Fruit fly (Drosophila melanogaster) whole organism, embryonic: ENCODE measurements around the gene Ssu72.

ENCODE experiments used
- BEAF-32 ChIP-seq: fragments of 200-800 bp; sonication (Bioruptor generic); optimal IDR thresholded peaks from 3 replicates; lab custom pipeline; 2017; ENCODE audit warnings: missing biosample characterization, missing genetic modification characterization, mild to moderate bottlenecking, moderate library complexity, missing genetic modification reagents
- Bdp1 ChIP-seq: fragments of 200-800 bp; sonication (Bioruptor generic); optimal IDR thresholded peaks from 3 replicates; lab custom pipeline; 2016; ENCODE audit warnings: missing biosample characterization, missing genetic modification characterization
- CG10147 ChIP-seq: fragments of 200-800 bp; sonication (Bioruptor generic); optimal IDR thresholded peaks from 2 replicates; lab custom pipeline; 2019; ENCODE audit warnings: missing biosample characterization, mild to moderate bottlenecking, missing genetic modification characterization, moderate library complexity
- CG1024 ChIP-seq: fragments of 200-800 bp; sonication (Bioruptor generic); IDR thresholded peaks from 2 replicates; pipeline ENCODE4 v1.3.6; 2022; ENCODE audit warnings: missing biosample characterization, missing genetic modification characterization
- CG10274 ChIP-seq: fragments of 200-800 bp; sonication (Bioruptor generic); optimal IDR thresholded peaks from 3 replicates; lab custom pipeline; 2017; ENCODE audit warnings: missing biosample characterization, mild to moderate bottlenecking, missing genetic modification characterization
- CG11085 ChIP-seq: fragments of 200-800 bp; sonication (Bioruptor generic); IDR thresholded peaks from 2 replicates; pipeline ENCODE4 v1.3.6; 2022; ENCODE audit warnings: missing biosample characterization, missing genetic modification characterization
- CG14441 ChIP-seq: fragments of 200-800 bp; sonication (Bioruptor generic); IDR thresholded peaks from 2 replicates; pipeline ENCODE4 v1.3.6; 2022; ENCODE audit warnings: missing biosample characterization, missing genetic modification characterization
- CG1603 ChIP-seq: fragments of 200-800 bp; sonication (Bioruptor generic); optimal IDR thresholded peaks from 2 replicates; lab custom pipeline; 2019; ENCODE audit warnings: missing biosample characterization, mild to moderate bottlenecking, missing genetic modification characterization, moderate library complexity
- CG16779 ChIP-seq: fragments of 200-800 bp; sonication (Bioruptor generic); IDR thresholded peaks from 2 replicates; pipeline ENCODE4 v1.3.6; 2022; ENCODE audit warnings: missing biosample characterization, missing genetic modification characterization
- CG17359 ChIP-seq: fragments of 200-800 bp; sonication (Bioruptor generic); optimal IDR thresholded peaks from 3 replicates; lab custom pipeline; 2018; ENCODE audit warnings: missing biosample characterization, mild to moderate bottlenecking, missing genetic modification characterization, moderate library complexity
- CG17385 ChIP-seq: fragments of 200-800 bp; sonication (Bioruptor generic); optimal IDR thresholded peaks from 3 replicates; lab custom pipeline; 2018; ENCODE audit warnings: missing biosample characterization, mild to moderate bottlenecking, missing genetic modification characterization
- CG30403 ChIP-seq: fragments of 200-800 bp; sonication (Bioruptor generic); optimal IDR thresholded peaks from 3 replicates; lab custom pipeline; 2016; ENCODE audit warnings: missing biosample characterization, missing genetic modification characterization
- CG31365 ChIP-seq: fragments of 200-800 bp; sonication (Bioruptor generic); optimal IDR thresholded peaks from 2 replicates; lab custom pipeline; 2018; ENCODE audit warnings: missing biosample characterization, mild to moderate bottlenecking, missing genetic modification characterization
- CG3995 ChIP-seq: fragments of 200-800 bp; sonication (Bioruptor generic); optimal IDR thresholded peaks from 3 replicates; lab custom pipeline; 2016; ENCODE audit warnings: missing biosample characterization, missing genetic modification characterization
- CG5180 ChIP-seq: fragments of 200-800 bp; sonication (Bioruptor generic); optimal IDR thresholded peaks from 3 replicates; lab custom pipeline; 2017; ENCODE audit warnings: missing biosample characterization, missing genetic modification characterization, mild to moderate bottlenecking, moderate library complexity, missing genetic modification reagents
- CG7839 ChIP-seq: fragments of 200-800 bp; sonication (Bioruptor generic); optimal IDR thresholded peaks from 3 replicates; lab custom pipeline; 2018; ENCODE audit warnings: missing biosample characterization, mild to moderate bottlenecking, missing genetic modification characterization, moderate library complexity
- CG8924 ChIP-seq: fragments of 200-800 bp; optimal IDR thresholded peaks from 3 replicates; lab custom pipeline; 2019; ENCODE audit warnings: missing biosample characterization, mild to moderate bottlenecking, missing genetic modification characterization, moderate library complexity
- Chrac-16 ChIP-seq: fragments of 200-800 bp; sonication (Bioruptor generic); optimal IDR thresholded peaks from 3 replicates; lab custom pipeline; 2016; ENCODE audit warnings: missing biosample characterization, missing genetic modification characterization
- D19B ChIP-seq: fragments of 200-800 bp; sonication (Bioruptor generic); optimal IDR thresholded peaks from 2 replicates; lab custom pipeline; 2017; ENCODE audit warnings: missing biosample characterization, mild to moderate bottlenecking, missing genetic modification characterization
- Deaf1 ChIP-seq: fragments of 200-800 bp; optimal IDR thresholded peaks from 3 replicates; lab custom pipeline; 2019; ENCODE audit warnings: missing biosample characterization, mild to moderate bottlenecking, missing genetic modification characterization, moderate library complexity
- Dek ChIP-seq: fragments of 200-800 bp; sonication (Bioruptor generic); optimal IDR thresholded peaks from 3 replicates; lab custom pipeline; 2019; ENCODE audit warnings: missing biosample characterization, mild to moderate bottlenecking, missing genetic modification characterization, moderate library complexity
- Dll ChIP-seq: fragments of 200-800 bp; sonication (Bioruptor generic); IDR thresholded peaks from 4 replicates; pipeline ENCODE4 v1.3.6; 2022; ENCODE audit warnings: missing biosample characterization, missing genetic modification characterization; ENCODE audit not compliant: partially characterized antibody
- Dp ChIP-seq: fragments of 200-800 bp; sonication (Bioruptor generic); optimal IDR thresholded peaks from 2 replicates; lab custom pipeline; 2018; ENCODE audit warnings: missing biosample characterization, mild to moderate bottlenecking, missing genetic modification characterization, moderate library complexity
- ERR ChIP-seq: fragments of 200-800 bp; sonication (Bioruptor generic); optimal IDR thresholded peaks from 2 replicates; lab custom pipeline; 2016; ENCODE audit warnings: missing biosample characterization, missing genetic modification characterization
- Elba2 ChIP-seq: fragments of 200-800 bp; sonication (Bioruptor generic); optimal IDR thresholded peaks from 3 replicates; lab custom pipeline; 2016; ENCODE audit warnings: missing biosample characterization, missing genetic modification characterization
- Fer3 ChIP-seq: fragments of 200-800 bp; sonication (Bioruptor generic); optimal IDR thresholded peaks from 2 replicates; lab custom pipeline; 2018; ENCODE audit warnings: missing biosample characterization, mild to moderate bottlenecking, missing genetic modification characterization, moderate library complexity
- HmgD ChIP-seq: fragments of 200-800 bp; sonication (Bioruptor generic); optimal IDR thresholded peaks from 3 replicates; lab custom pipeline; 2016; ENCODE audit warnings: missing biosample characterization, missing genetic modification characterization
- MESR4 ChIP-seq: fragments of 200-800 bp; sonication (Bioruptor generic); optimal IDR thresholded peaks from 2 replicates; lab custom pipeline; 2018; ENCODE audit warnings: missing biosample characterization, mild to moderate bottlenecking, missing genetic modification characterization, moderate library complexity
- NfI ChIP-seq: fragments of 200-800 bp; sonication (Bioruptor generic); optimal IDR thresholded peaks from 3 replicates; lab custom pipeline; 2018; ENCODE audit warnings: missing biosample characterization, mild to moderate bottlenecking, missing genetic modification characterization, moderate library complexity
- Optix ChIP-seq: fragments of 200-800 bp; sonication (Bioruptor generic); IDR thresholded peaks from 3 replicates; pipeline ENCODE4 v1.3.6; 2022; ENCODE audit warnings: missing biosample characterization, missing genetic modification characterization
- Six4 ChIP-seq: fragments of 200-800 bp; sonication (Bioruptor generic); optimal IDR thresholded peaks from 2 replicates; lab custom pipeline; 2016; ENCODE audit warnings: missing biosample characterization, missing genetic modification characterization
- ap ChIP-seq: fragments of 200-800 bp; sonication (Bioruptor generic); IDR thresholded peaks from 2 replicates; pipeline ENCODE4 v1.3.6; 2022; ENCODE audit warnings: missing biosample characterization, missing genetic modification characterization
- ase ChIP-seq: fragments of 200-800 bp; sonication (Bioruptor generic); IDR thresholded peaks from 3 replicates; pipeline ENCODE4 v1.3.6; 2022; ENCODE audit warnings: missing biosample characterization, missing genetic modification characterization
- ash1 ChIP-seq: fragments of 200-800 bp; sonication (Bioruptor generic); optimal IDR thresholded peaks from 2 replicates; lab custom pipeline; 2018; ENCODE audit warnings: missing biosample characterization, mild to moderate bottlenecking, missing genetic modification characterization
- crc ChIP-seq: fragments of 200-800 bp; sonication (Bioruptor generic); optimal IDR thresholded peaks from 2 replicates; lab custom pipeline; 2016; ENCODE audit warnings: missing biosample characterization, missing genetic modification characterization
- crol ChIP-seq: fragments of 200-800 bp; sonication (Bioruptor generic); IDR thresholded peaks from 2 replicates; pipeline ENCODE4 v1.3.6; 2022; ENCODE audit warnings: missing biosample characterization, missing genetic modification characterization
- gcm ChIP-seq: fragments of 200-800 bp; sonication (Bioruptor generic); optimal IDR thresholded peaks from 2 replicates; lab custom pipeline; 2019; ENCODE audit warnings: missing biosample characterization, mild to moderate bottlenecking, missing genetic modification characterization, moderate library complexity
- grn ChIP-seq: fragments of 200-800 bp; sonication (Bioruptor generic); optimal IDR thresholded peaks from 3 replicates; lab custom pipeline; 2017; ENCODE audit warnings: missing biosample characterization, missing genetic modification characterization
- insv ChIP-seq, 2 experiments: fragments of 200-800 bp; sonication (Bioruptor generic); optimal IDR thresholded peaks; 3 replicates each; lab custom pipeline; 2016 to 2018; ENCODE audit warnings: missing biosample characterization in 2 of 2, missing genetic modification characterization in 2 of 2
- kay ChIP-seq: fragments of 200-800 bp; sonication (Bioruptor generic); optimal IDR thresholded peaks from 2 replicates; lab custom pipeline; 2016; ENCODE audit warnings: missing biosample characterization, missing genetic modification characterization
- org-1 ChIP-seq: fragments of 200-800 bp; sonication (Bioruptor generic); optimal IDR thresholded peaks from 2 replicates; lab custom pipeline; 2017; ENCODE audit warnings: missing biosample characterization, missing genetic modification characterization
- pnt ChIP-seq: fragments of 200-800 bp; sonication (Bioruptor generic); optimal IDR thresholded peaks from 3 replicates; lab custom pipeline; 2016; ENCODE audit warnings: missing biosample characterization, missing genetic modification characterization
- repo ChIP-seq: fragments of 200-800 bp; sonication (Bioruptor generic); optimal IDR thresholded peaks from 2 replicates; lab custom pipeline; 2016; ENCODE audit warnings: missing biosample characterization, missing genetic modification characterization
- row ChIP-seq: fragments of 200-800 bp; sonication (Bioruptor generic); IDR thresholded peaks from 3 replicates; pipeline ENCODE4 v1.3.6; 2022; ENCODE audit warnings: missing biosample characterization, missing genetic modification characterization
- run ChIP-seq: fragments of 200-800 bp; sonication (Bioruptor generic); optimal IDR thresholded peaks from 3 replicates; lab custom pipeline; 2018; ENCODE audit warnings: missing biosample characterization, mild to moderate bottlenecking, missing genetic modification characterization
- sr ChIP-seq: fragments of 200-800 bp; sonication (Bioruptor generic); IDR thresholded peaks from 3 replicates; pipeline ENCODE4 v1.3.6; 2022; ENCODE audit warnings: missing biosample characterization, missing genetic modification characterization
- stwl ChIP-seq: fragments of 200-800 bp; sonication (Bioruptor generic); optimal IDR thresholded peaks from 3 replicates; lab custom pipeline; 2018; ENCODE audit warnings: missing biosample characterization, mild to moderate bottlenecking, missing genetic modification characterization, moderate library complexity
- sug ChIP-seq: fragments of 200-800 bp; optimal IDR thresholded peaks from 2 replicates; lab custom pipeline; 2019; ENCODE audit warnings: missing biosample characterization, mild to moderate bottlenecking, missing genetic modification characterization, moderate library complexity
- vvl ChIP-seq: fragments of 200-800 bp; sonication (Bioruptor generic); IDR thresholded peaks from 2 replicates; pipeline ENCODE4 v1.3.6; 2022; ENCODE audit warnings: missing biosample characterization, missing genetic modification characterization
- z ChIP-seq: fragments of 200-800 bp; sonication (Bioruptor generic); IDR thresholded peaks from 3 replicates; pipeline ENCODE4 v1.3.6; 2022; ENCODE audit warnings: missing biosample characterization, missing genetic modification characterization
- zfh1 ChIP-seq: fragments of 200-800 bp; sonication (Bioruptor generic); IDR thresholded peaks from 3 replicates; pipeline ENCODE4 v1.3.6; 2022; ENCODE audit warnings: missing biosample characterization, missing genetic modification characterization

Ssu72 gene

DNA sequence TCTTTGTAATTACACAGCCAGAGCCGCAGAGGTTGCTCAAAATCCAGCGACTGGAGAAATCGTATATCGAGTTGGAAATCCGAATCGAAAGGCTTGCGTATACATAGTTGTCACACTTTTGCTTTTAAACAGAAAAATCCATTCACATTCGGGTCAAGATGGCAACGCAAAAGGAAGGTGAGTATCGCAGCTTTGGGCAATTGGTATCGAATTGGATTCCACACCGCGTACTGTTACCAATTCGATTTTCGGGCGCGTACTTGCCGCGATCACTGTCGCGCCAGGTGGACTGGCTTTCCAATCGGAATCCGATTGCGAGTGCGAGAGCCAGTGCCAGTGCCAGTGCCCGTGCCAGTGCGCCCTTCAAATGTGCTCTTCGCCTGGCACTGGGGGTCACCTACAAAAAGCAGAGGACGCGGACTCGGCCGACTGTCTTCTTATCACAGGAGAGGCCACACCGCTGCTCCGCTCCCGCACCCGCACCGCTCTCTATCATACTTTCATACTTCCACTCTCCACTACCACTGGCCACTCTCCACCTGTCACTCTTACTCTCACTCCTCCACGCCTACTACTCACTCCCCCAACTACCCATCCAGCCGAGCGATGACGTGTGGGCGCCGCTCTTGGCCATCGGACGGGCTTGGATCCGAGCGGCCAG lies 3.2 kb downstream of the Ssu72 start (continued):
- peak; percentile 83 for TF ChIP-seq ERR (GFP tag; lab: Kevin White, UChicago)
- no peak for TF ChIP-seq row (GFP tag; lab: Robert Waterston, UW)
- no peak for TF ChIP-seq vvl
- TF ChIP-seq CG3995 (GFP tag; lab: Kevin White, UChicago): peak; percentile 68
- no peak for TF ChIP-seq gcm (GFP tag; lab: Kevin White, UChicago)
- no peak for TF ChIP-seq CG7839
- TF ChIP-seq Fer3: no peak
- no peak for TF ChIP-seq MESR4
- TF ChIP-seq CG31365 (tag; lab: Kevin White, UChicago): no peak
- TF ChIP-seq insv (GFP tag; optimal IDR thresholded peaks at IDR 0.05; lab: Kevin White, UChicago): peak in 1 of 2 experiments; percentile 84
- TF ChIP-seq Elba2 (GFP tag; lab: Kevin White, UChicago): peak; percentile 92
- TF ChIP-seq Dek (tag; lab: Kevin White, UChicago): no peak
- TF ChIP-seq D19B (GFP tag; lab: Kevin White, UChicago): no peak
- no peak for TF ChIP-seq NfI (GFP tag; lab: Kevin White, UChicago)
- TF ChIP-seq Chrac-16: no peak
- no peak for TF ChIP-seq zfh1 (GFP tag; lab: Robert Waterston, UW)
- TF ChIP-seq CG30403 (GFP tag; lab: Kevin White, UChicago): no peak
- no peak for TF ChIP-seq CG17385 (GFP tag; lab: Kevin White, UChicago)
- no peak for TF ChIP-seq CG5180
- no peak for TF ChIP-seq ase
- TF ChIP-seq crc (GFP tag; lab: Kevin White, UChicago): no peak
- TF ChIP-seq CG10274 (GFP tag; lab: Kevin White, UChicago): no peak
- no peak for TF ChIP-seq pnt
- no peak for TF ChIP-seq stwl (tag; lab: Kevin White, UChicago)
- no peak for TF ChIP-seq repo (GFP tag; lab: Kevin White, UChicago)
- 0 out of 3 replicates have a peak, but pooled peaks have one; percentile 50 for TF ChIP-seq z (GFP tag; lab: Robert Waterston, UW)
- TF ChIP-seq Bdp1 (GFP tag; lab: Kevin White, UChicago): no peak
- no peak for TF ChIP-seq CG1024
- TF ChIP-seq sr (GFP tag; lab: Robert Waterston, UW): no peak
- TF ChIP-seq CG14441 (GFP tag; lab: Robert Waterston, UW): no peak
- peak; percentile 32 for TF ChIP-seq sug (tag; lab: Kevin White, UChicago)
- no peak for TF ChIP-seq ap (GFP tag; lab: Robert Waterston, UW)
- no peak for TF ChIP-seq CG17359 (tag; lab: Kevin White, UChicago)
- TF ChIP-seq CG16779 (GFP tag; lab: Robert Waterston, UW): no peak
- peak; percentile 77 for TF ChIP-seq crol (GFP tag; lab: Robert Waterston, UW)
- no peak for TF ChIP-seq Dp (GFP tag; lab: Kevin White, UChicago)
- TF ChIP-seq Six4 (GFP tag; lab: Kevin White, UChicago): no peak
- no peak for TF ChIP-seq kay (GFP tag; lab: Kevin White, UChicago)
- TF ChIP-seq BEAF-32 (GFP tag; lab: Kevin White, UChicago): peak; percentile 7
- no peak for TF ChIP-seq Dll (GFP tag; lab: Robert Waterston, UW)
- no peak for TF ChIP-seq CG11085
- no peak for TF ChIP-seq HmgD (GFP tag; lab: Kevin White, UChicago)
- peak; percentile 81 for TF ChIP-seq CG1603 (tag; lab: Kevin White, UChicago)
- no peak for TF ChIP-seq org-1 (GFP tag; lab: Kevin White, UChicago)
- no peak for TF ChIP-seq ash1
- no peak for TF ChIP-seq CG10147 (GFP tag; lab: Kevin White, UChicago)
- TF ChIP-seq run (tag; lab: Kevin White, UChicago): no peak
- peak; percentile 36 for TF ChIP-seq Deaf1 (tag; lab: Kevin White, UChicago)
- no peak for TF ChIP-seq CG8924 (tag; lab: Kevin White, UChicago)
- no peak for TF ChIP-seq grn (GFP tag; lab: Kevin White, UChicago)
- TF ChIP-seq Optix: no peak
